Fruit fly (Drosophila melanogaster) whole organism, embryonic: ENCODE measurements around the gene Agxt.
A peak's percentile ranks its signal among the peaks of the same experiment; 100 is the strongest.

ENCODE experiments used
- Ada2b ChIP-seq: fragments of 200-800 bp; sonication (Bioruptor generic); IDR thresholded peaks from 2 replicates; pipeline ENCODE4 v1.3.6; 2022; ENCODE audit warnings: missing biosample characterization, missing genetic modification characterization
- BEAF-32 ChIP-seq: fragments of 200-800 bp; sonication (Bioruptor generic); optimal IDR thresholded peaks from 3 replicates; lab custom pipeline; 2017; ENCODE audit warnings: missing biosample characterization, missing genetic modification characterization, mild to moderate bottlenecking, moderate library complexity, missing genetic modification reagents
- BtbVII ChIP-seq: fragments of 200-800 bp; sonication (Bioruptor generic); optimal IDR thresholded peaks from 3 replicates; lab custom pipeline; 2017; ENCODE audit warnings: missing biosample characterization, mild to moderate bottlenecking, missing genetic modification characterization
- CG10366 ChIP-seq: fragments of 200-800 bp; sonication (Bioruptor generic); IDR thresholded peaks from 2 replicates; pipeline ENCODE4 v1.3.6; 2022; ENCODE audit warnings: missing biosample characterization, missing genetic modification characterization
- CG12219 ChIP-seq: fragments of 200-800 bp; sonication (Bioruptor generic); optimal IDR thresholded peaks from 3 replicates; lab custom pipeline; 2018; ENCODE audit warnings: missing biosample characterization, mild to moderate bottlenecking, missing genetic modification characterization
- CG12391 ChIP-seq: fragments of 200-800 bp; sonication (Bioruptor generic); optimal IDR thresholded peaks from 3 replicates; lab custom pipeline; 2018; ENCODE audit warnings: missing biosample characterization, mild to moderate bottlenecking, missing genetic modification characterization, moderate library complexity
- CG15073 ChIP-seq: fragments of 200-800 bp; sonication (Bioruptor generic); optimal IDR thresholded peaks from 2 replicates; lab custom pipeline; 2016; ENCODE audit warnings: missing biosample characterization, missing genetic modification characterization
- CG16813 ChIP-seq: fragments of 200-800 bp; sonication (Bioruptor generic); IDR thresholded peaks from 3 replicates; pipeline ENCODE4 v1.3.6; 2022; ENCODE audit warnings: missing biosample characterization, missing genetic modification characterization; ENCODE audit not compliant: partially characterized antibody
- CG16863 ChIP-seq: fragments of 200-800 bp; sonication (Bioruptor generic); optimal IDR thresholded peaks from 3 replicates; lab custom pipeline; 2016; ENCODE audit warnings: missing biosample characterization, missing genetic modification characterization
- CG17186 ChIP-seq: fragments of 200-800 bp; sonication (Bioruptor generic); optimal IDR thresholded peaks from 3 replicates; lab custom pipeline; 2017; ENCODE audit warnings: missing biosample characterization, missing genetic modification reagents, missing genetic modification characterization
- CG18476 ChIP-seq: fragments of 200-800 bp; sonication (Bioruptor generic); optimal IDR thresholded peaks from 2 replicates; lab custom pipeline; 2016; ENCODE audit warnings: missing biosample characterization, mild to moderate bottlenecking, missing genetic modification characterization
- CG30020 ChIP-seq: fragments of 200-800 bp; optimal IDR thresholded peaks from 2 replicates; lab custom pipeline; 2019; ENCODE audit warnings: missing biosample characterization, mild to moderate bottlenecking, missing genetic modification characterization, moderate library complexity
- CG34376 ChIP-seq: fragments of 200-800 bp; sonication (Bioruptor generic); optimal IDR thresholded peaks from 2 replicates; lab custom pipeline; 2018; ENCODE audit warnings: missing biosample characterization, mild to moderate bottlenecking, missing genetic modification characterization
- CG42726 ChIP-seq: fragments of 200-800 bp; sonication (Bioruptor generic); IDR thresholded peaks from 2 replicates; pipeline ENCODE4 v1.3.6; 2022; ENCODE audit warnings: missing biosample characterization, missing genetic modification characterization; ENCODE audit not compliant: partially characterized antibody
- CG4282 ChIP-seq: fragments of 200-800 bp; sonication (Bioruptor generic); optimal IDR thresholded peaks from 2 replicates; lab custom pipeline; 2016; ENCODE audit warnings: missing biosample characterization, missing genetic modification characterization
- CG5180 ChIP-seq: fragments of 200-800 bp; sonication (Bioruptor generic); optimal IDR thresholded peaks from 3 replicates; lab custom pipeline; 2017; ENCODE audit warnings: missing biosample characterization, missing genetic modification characterization, mild to moderate bottlenecking, moderate library complexity, missing genetic modification reagents
- CG6254 ChIP-seq: fragments of 200-800 bp; sonication (Bioruptor generic); optimal IDR thresholded peaks from 3 replicates; lab custom pipeline; 2017; ENCODE audit warnings: mild to moderate bottlenecking, missing biosample characterization, missing genetic modification reagents, missing genetic modification characterization
- CG6272 ChIP-seq: fragments of 200-800 bp; sonication (Bioruptor generic); IDR thresholded peaks from 2 replicates; pipeline ENCODE4 v1.3.6; 2022; ENCODE audit warnings: missing biosample characterization, missing genetic modification characterization
- CG6654 ChIP-seq: fragments of 200-800 bp; sonication (Bioruptor generic); optimal IDR thresholded peaks from 2 replicates; lab custom pipeline; 2017; ENCODE audit warnings: missing biosample characterization, mild to moderate bottlenecking, missing genetic modification characterization
- CG7745 ChIP-seq: fragments of 200-800 bp; sonication (Bioruptor generic); optimal IDR thresholded peaks from 2 replicates; lab custom pipeline; 2018; ENCODE audit warnings: missing biosample characterization, mild to moderate bottlenecking, missing genetic modification characterization, moderate library complexity
- CG8281 ChIP-seq: fragments of 200-800 bp; sonication (Bioruptor generic); optimal IDR thresholded peaks from 2 replicates; lab custom pipeline; 2018; ENCODE audit warnings: missing biosample characterization, mild to moderate bottlenecking, missing genetic modification characterization, moderate library complexity
- CG8388 ChIP-seq: fragments of 200-800 bp; sonication (Bioruptor generic); optimal IDR thresholded peaks from 2 replicates; lab custom pipeline; 2019; ENCODE audit warnings: missing biosample characterization, mild to moderate bottlenecking, missing genetic modification characterization, moderate library complexity
- D19A ChIP-seq: fragments of 200-800 bp; optimal IDR thresholded peaks from 3 replicates; lab custom pipeline; 2019; ENCODE audit warnings: missing biosample characterization, mild to moderate bottlenecking, missing genetic modification characterization, moderate library complexity
- Dek ChIP-seq: fragments of 200-800 bp; sonication (Bioruptor generic); optimal IDR thresholded peaks from 3 replicates; lab custom pipeline; 2019; ENCODE audit warnings: missing biosample characterization, mild to moderate bottlenecking, missing genetic modification characterization, moderate library complexity
- Dip2 ChIP-seq: fragments of 200-800 bp; sonication (Bioruptor generic); IDR thresholded peaks from 2 replicates; pipeline ENCODE4 v1.3.6; 2022; ENCODE audit warnings: missing biosample characterization, missing genetic modification characterization
- Dp ChIP-seq: fragments of 200-800 bp; sonication (Bioruptor generic); optimal IDR thresholded peaks from 2 replicates; lab custom pipeline; 2018; ENCODE audit warnings: missing biosample characterization, mild to moderate bottlenecking, missing genetic modification characterization, moderate library complexity
- MESR4 ChIP-seq: fragments of 200-800 bp; sonication (Bioruptor generic); optimal IDR thresholded peaks from 2 replicates; lab custom pipeline; 2018; ENCODE audit warnings: missing biosample characterization, mild to moderate bottlenecking, missing genetic modification characterization, moderate library complexity
- MTF-1 ChIP-seq: fragments of 200-800 bp; sonication (Bioruptor generic); optimal IDR thresholded peaks from 2 replicates; lab custom pipeline; 2018; ENCODE audit warnings: missing biosample characterization, mild to moderate bottlenecking, missing genetic modification characterization, borderline replicate concordance
- Med ChIP-seq: fragments of 200-800 bp; sonication (Bioruptor generic); peaks from one replicate; lab custom pipeline; 2016; ENCODE audit warnings: missing biosample characterization, missing genetic modification characterization, mild to moderate bottlenecking, inconsistent platforms, moderate library complexity
- Ptx1 ChIP-seq: fragments of 200-800 bp; sonication (Bioruptor generic); IDR thresholded peaks from 2 replicates; pipeline ENCODE4 v1.3.6; 2022; ENCODE audit warnings: missing biosample characterization, missing genetic modification characterization
- Ravus ChIP-seq: fragments of 200-800 bp; sonication (Bioruptor generic); IDR thresholded peaks from 2 replicates; pipeline ENCODE4 v1.3.6; 2022; ENCODE audit warnings: missing biosample characterization, missing genetic modification characterization
- Rfx ChIP-seq: fragments of 200-800 bp; sonication (Bioruptor generic); IDR thresholded peaks from 2 replicates; pipeline ENCODE4 v1.3.6; 2022; ENCODE audit warnings: missing biosample characterization, missing genetic modification characterization
- Taf1 ChIP-seq: fragments of 200-800 bp; sonication (Bioruptor generic); IDR thresholded peaks from 2 replicates; pipeline ENCODE4 v1.3.6; 2022; ENCODE audit warnings: missing biosample characterization, missing genetic modification characterization
- YL-1 ChIP-seq: fragments of 200-800 bp; sonication (Bioruptor generic); optimal IDR thresholded peaks from 3 replicates; lab custom pipeline; 2017; ENCODE audit warnings: missing biosample characterization, mild to moderate bottlenecking, missing genetic modification characterization
- en ChIP-seq: fragments of 200-800 bp; sonication (Bioruptor generic); optimal IDR thresholded peaks from 2 replicates; lab custom pipeline; 2016; ENCODE audit warnings: missing biosample characterization, missing genetic modification characterization
- hb ChIP-seq: fragments of 200-800 bp; sonication (Bioruptor generic); IDR thresholded peaks from 3 replicates; pipeline ENCODE4 v1.3.6; 2022; ENCODE audit warnings: missing biosample characterization, missing genetic modification characterization; ENCODE audit not compliant: partially characterized antibody
- hth ChIP-seq: fragments of >200 bp; optimal IDR thresholded peaks from 2 replicates; lab custom pipeline; 2017; ENCODE audit warnings: inconsistent platforms
- inv ChIP-seq: fragments of 200-800 bp; sonication (Bioruptor generic); IDR thresholded peaks from 2 replicates; pipeline ENCODE4 v1.3.6; 2022; ENCODE audit warnings: missing biosample characterization, missing genetic modification characterization; ENCODE audit not compliant: partially characterized antibody
- kni ChIP-seq: fragments of 200-800 bp; sonication (Bioruptor generic); optimal IDR thresholded peaks from 3 replicates; lab custom pipeline; 2017; ENCODE audit warnings: mild to moderate bottlenecking, missing biosample characterization, missing genetic modification reagents, missing genetic modification characterization
- lilli ChIP-seq: fragments of 200-800 bp; sonication (Bioruptor generic); optimal IDR thresholded peaks from 3 replicates; lab custom pipeline; 2016; ENCODE audit warnings: missing biosample characterization, missing genetic modification characterization
- lov ChIP-seq, 2 experiments: fragments of 200-800 bp in 1 of 2; fragments of >200 bp in 1 of 2; sonication (Bioruptor generic) in 1 of 2; IDR thresholded peaks in 1 of 2; optimal IDR thresholded peaks in 1 of 2; 2 replicates in 1 of 2; 3 replicates in 1 of 2; pipeline versions ENCODE4 v1.3.6 to Lab custom; 2017 to 2022; ENCODE audit warnings: missing biosample characterization in 1 of 2, missing genetic modification characterization in 1 of 2
- otp ChIP-seq: fragments of 200-800 bp; sonication (Bioruptor generic); IDR thresholded peaks from 3 replicates; pipeline ENCODE4, ENCODE4 v1.3.6; 2022; ENCODE audit warnings: missing biosample characterization, missing genetic modification characterization
- pnt ChIP-seq: fragments of 200-800 bp; sonication (Bioruptor generic); optimal IDR thresholded peaks from 3 replicates; lab custom pipeline; 2016; ENCODE audit warnings: missing biosample characterization, missing genetic modification characterization
- sqz ChIP-seq: fragments of 200-800 bp; sonication (Bioruptor generic); optimal IDR thresholded peaks from 3 replicates; lab custom pipeline; 2018; ENCODE audit warnings: missing biosample characterization, mild to moderate bottlenecking, missing genetic modification characterization
- trh ChIP-seq: fragments of 200-800 bp; sonication (Bioruptor generic); optimal IDR thresholded peaks from 2 replicates; lab custom pipeline; 2016; ENCODE audit warnings: missing biosample characterization, missing genetic modification characterization
- twi ChIP-seq: fragments of 200-800 bp; optimal IDR thresholded peaks from 2 replicates; lab custom pipeline; 2019; ENCODE audit warnings: missing biosample characterization, mild to moderate bottlenecking, missing genetic modification characterization, moderate library complexity
- zen ChIP-seq: fragments of 200-800 bp; sonication (Bioruptor generic); optimal IDR thresholded peaks from 3 replicates; lab custom pipeline; 2018; ENCODE audit warnings: missing biosample characterization, mild to moderate bottlenecking, missing genetic modification characterization, moderate library complexity
- zfh1 ChIP-seq: fragments of 200-800 bp; sonication (Bioruptor generic); IDR thresholded peaks from 3 replicates; pipeline ENCODE4 v1.3.6; 2022; ENCODE audit warnings: missing biosample characterization, missing genetic modification characterization

Gene Agxt

DNA sequence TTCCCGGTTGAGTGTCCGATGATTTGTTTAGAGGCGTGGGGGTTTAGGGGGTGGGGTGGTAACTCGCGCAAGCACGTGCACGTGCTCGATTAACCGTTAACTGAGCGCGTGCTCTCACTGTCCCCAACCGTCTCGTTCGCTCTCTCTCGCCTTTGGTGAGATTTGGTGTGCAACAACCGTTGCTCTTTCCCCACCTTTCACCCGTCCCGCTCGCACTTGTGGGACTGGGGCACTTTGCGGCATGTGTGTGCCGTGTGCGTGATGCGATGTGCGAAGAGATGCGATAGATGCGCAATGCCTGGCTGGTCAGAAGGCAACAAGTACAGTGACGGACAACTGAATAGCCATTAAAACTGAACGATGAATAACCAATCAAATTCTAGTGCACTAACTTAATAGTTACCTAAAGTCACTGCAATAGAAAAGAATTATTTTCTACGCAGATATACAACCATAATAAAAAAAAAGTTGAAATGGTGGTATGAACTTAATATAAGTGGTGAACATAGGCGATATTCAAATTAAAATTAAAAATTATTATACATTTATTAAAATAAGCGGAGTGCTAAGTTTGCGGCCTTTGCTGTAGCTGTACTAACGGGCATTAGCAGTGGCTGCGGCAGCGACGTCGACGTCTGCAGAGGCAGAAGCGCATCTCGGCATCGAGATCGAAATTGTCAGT lies 42.6 kb downstream of the Agxt start (continued):
- TF ChIP-seq CG12391 (peak; percentile 93), Taf1 (GFP tag; lab: Robert Waterston, UW) (peak; percentile 35; the same call in 1 of the 2 replicates), Ravus (GFP tag; lab: Robert Waterston, UW) (no peak; the same call in 1 of the 2 replicates), kni (GFP tag; lab: Kevin White, UChicago) (peak; percentile 70), CG5180 (GFP tag; lab: Kevin White, UChicago) (peak; percentile 82), trh (GFP tag; lab: Kevin White, UChicago) (peak; percentile 53), Rfx (GFP tag; lab: Robert Waterston, UW) (peak; percentile 57; the same call in 1 of the 2 replicates), MTF-1 (peak; percentile 97), zen (tag; lab: Kevin White, UChicago) (peak; percentile 83), CG42726 (GFP tag; lab: Robert Waterston, UW) (no peak), CG12219 (peak; percentile 86), CG34376 (GFP tag; lab: Kevin White, UChicago) (peak; percentile 22), pnt (GFP tag; lab: Kevin White, UChicago) (peak; percentile 52), otp (GFP tag; lab: Robert Waterston, UW) (0 out of 3 replicates have a peak, but pooled peaks have one; percentile 47), BEAF-32 (no peak), CG8388 (peak; percentile 93), CG15073 (peak; percentile 55), hb (GFP tag; lab: Robert Waterston, UW) (no peak), CG8281 (peak; percentile 72), Dp (GFP tag; lab: Kevin White, UChicago) (no peak), Dip2 (GFP tag; lab: Robert Waterston, UW) (no peak), CG16813 (no peak), lov (optimal IDR thresholded peaks at IDR 0.05; lab: Kevin White, UChicago) (no peak), lov (GFP tag; IDR thresholded peaks at IDR 0.05; lab: Robert Waterston, UW) (peak; percentile 82), Med (GFP tag; lab: Kevin White, UChicago) (peak; percentile 81), CG18476 (GFP tag; lab: Kevin White, UChicago) (peak; percentile 72), YL-1 (GFP tag; lab: Kevin White, UChicago) (peak; percentile 48), sqz (GFP tag; lab: Kevin White, UChicago) (peak; percentile 88), Dek (peak; percentile 79), Ada2b (GFP tag; lab: Robert Waterston, UW) (peak; percentile 67), D19A (tag; lab: Kevin White, UChicago) (peak; percentile 91), lilli (GFP tag; lab: Kevin White, UChicago) (peak; percentile 56), en (GFP tag; lab: Kevin White, UChicago) (peak; percentile 42), CG30020 (tag; lab: Kevin White, UChicago) (peak; percentile 70), hth (lab: Kevin White, UChicago) (no peak), CG17186 (GFP tag; lab: Kevin White, UChicago) (peak; percentile 52), CG4282 (GFP tag; lab: Kevin White, UChicago) (no peak), MESR4 (GFP tag; lab: Kevin White, UChicago) (peak; percentile 1), zfh1 (GFP tag; lab: Robert Waterston, UW) (peak; percentile 88), CG7745 (tag; lab: Kevin White, UChicago) (peak; percentile 28), CG16863 (peak; percentile 15), BtbVII (GFP tag; lab: Kevin White, UChicago) (peak; percentile 71), twi (tag; lab: Kevin White, UChicago) (peak; percentile 83), inv (GFP tag; lab: Robert Waterston, UW) (no peak), Ptx1 (GFP tag; lab: Robert Waterston, UW) (peak; percentile 83), CG6654 (GFP tag; lab: Kevin White, UChicago) (peak; percentile 63), CG6254 (GFP tag; lab: Kevin White, UChicago) (peak; percentile 90), CG6272 (GFP tag; lab: Robert Waterston, UW) (no peak), CG10366 (GFP tag; lab: Robert Waterston, UW) (peak; percentile 59)
